Worm (Caenorhabditis elegans) whole organism, L3 larva: ENCODE measurements around the gene nhr-35.

Experiments
- R02D3.7 ChIP-seq: fragments of 150-350 bp; optimal IDR thresholded peaks from 2 replicates; lab custom pipeline; 2014; ENCODE audit warnings: missing biosample characterization, missing genetic modification characterization
- ZK546.5 ChIP-seq: sonication (generic microtip); optimal IDR thresholded peaks from 2 replicates; lab custom pipeline; 2017; ENCODE audit warnings: missing biosample characterization, missing genetic modification characterization
- ceh-82 ChIP-seq: fragments of 150-350 bp; optimal IDR thresholded peaks from 2 replicates; lab custom pipeline; 2014; ENCODE audit warnings: missing biosample characterization, missing genetic modification characterization
- daf-12 ChIP-seq: fragments of 150-350 bp; optimal IDR thresholded peaks from 2 replicates; lab custom pipeline; 2014; ENCODE audit warnings: missing biosample characterization, missing genetic modification reagents, missing genetic modification characterization
- egl-27 ChIP-seq: sonication (generic microtip); optimal IDR thresholded peaks from 4 replicates; lab custom pipeline; 2017; ENCODE audit warnings: missing biosample characterization, missing genetic modification reagents, missing genetic modification characterization
- egl-5 ChIP-seq: fragments of 150-350 bp; optimal IDR thresholded peaks from 2 replicates; lab custom pipeline; 2017; ENCODE audit warnings: missing biosample characterization, missing genetic modification reagents, missing genetic modification characterization, inconsistent platforms
- elt-1 ChIP-seq: fragments of 150-350 bp; optimal IDR thresholded peaks from 2 replicates; lab custom pipeline; 2014; ENCODE audit warnings: missing biosample characterization, missing genetic modification characterization
- elt-3 ChIP-seq, 3 experiments: fragments of 150-350 bp in 1 of 3; sonication (generic microtip) in 2 of 3; optimal IDR thresholded peaks; 2 replicates in 2 of 3; 4 replicates in 1 of 3; lab custom pipeline; 2014 to 2017; ENCODE audit warnings: missing biosample characterization in 3 of 3, missing genetic modification characterization in 3 of 3
- fkh-10 ChIP-seq: sonication (generic microtip); optimal IDR thresholded peaks from 2 replicates; lab custom pipeline; 2017; ENCODE audit warnings: missing biosample characterization, missing genetic modification reagents, missing genetic modification characterization
- fkh-2 ChIP-seq: fragments of 150-350 bp; optimal IDR thresholded peaks from 2 replicates; lab custom pipeline; 2014; ENCODE audit warnings: missing biosample characterization, missing genetic modification reagents, missing genetic modification characterization
- hmg-11 ChIP-seq: sonication (generic microtip); optimal IDR thresholded peaks from 2 replicates; lab custom pipeline; 2016; ENCODE audit warnings: missing genetic modification characterization, missing compliant biosample characterization
- jun-1 ChIP-seq: fragments of 150-350 bp; optimal IDR thresholded peaks from 2 replicates; lab custom pipeline; 2014; ENCODE audit warnings: missing biosample characterization, missing genetic modification reagents, missing genetic modification characterization
- lin-15B ChIP-seq: fragments of 150-350 bp; optimal IDR thresholded peaks from 2 replicates; lab custom pipeline; 2014; ENCODE audit warnings: missing biosample characterization, missing genetic modification characterization
- lin-39 ChIP-seq: fragments of 150-350 bp; optimal IDR thresholded peaks from 2 replicates; lab custom pipeline; 2018; ENCODE audit warnings: missing biosample characterization, missing genetic modification reagents, missing genetic modification characterization
- lsy-12 ChIP-seq: sonication (generic microtip); optimal IDR thresholded peaks from 2 replicates; lab custom pipeline; 2016; ENCODE audit warnings: mild to moderate bottlenecking, missing genetic modification characterization, missing compliant biosample characterization
- nhr-23 ChIP-seq: fragments of 150-350 bp; optimal IDR thresholded peaks from 2 replicates; lab custom pipeline; 2014; ENCODE audit warnings: missing biosample characterization, missing genetic modification reagents, missing genetic modification characterization
- nhr-25 ChIP-seq: sonication (generic microtip); optimal IDR thresholded peaks from 2 replicates; lab custom pipeline; 2017; ENCODE audit warnings: missing biosample characterization, missing genetic modification characterization
- nhr-43 ChIP-seq: sonication (generic microtip); optimal IDR thresholded peaks from 2 replicates; lab custom pipeline; 2016; ENCODE audit warnings: mild to moderate bottlenecking, missing genetic modification characterization, missing compliant biosample characterization; ENCODE audit not compliant: poor library complexity, severe bottlenecking
- nhr-67 ChIP-seq: fragments of 150-350 bp; optimal IDR thresholded peaks from 2 replicates; lab custom pipeline; 2014; ENCODE audit warnings: missing biosample characterization, missing genetic modification characterization
- nhr-77 ChIP-seq: fragments of 150-350 bp; optimal IDR thresholded peaks from 2 replicates; lab custom pipeline; 2014; ENCODE audit warnings: missing biosample characterization, missing genetic modification characterization
- pqm-1 ChIP-seq: fragments of 150-350 bp; optimal IDR thresholded peaks from 2 replicates; lab custom pipeline; 2017; ENCODE audit warnings: missing biosample characterization, missing genetic modification characterization, inconsistent platforms
- sea-2 ChIP-seq: fragments of 150-350 bp; sonication (generic microtip); optimal IDR thresholded peaks from 4 replicates; lab custom pipeline; 2014; ENCODE audit warnings: missing biosample characterization, missing genetic modification reagents, missing genetic modification characterization
- snpc-4 ChIP-seq: fragments of 150-350 bp; optimal IDR thresholded peaks from 2 replicates; lab custom pipeline; 2014; ENCODE audit warnings: missing biosample characterization, missing genetic modification characterization
- tbx-2 ChIP-seq: sonication (generic microtip); optimal IDR thresholded peaks from 2 replicates; lab custom pipeline; 2016; ENCODE audit warnings: mild to moderate bottlenecking, missing genetic modification characterization, missing compliant biosample characterization
- unc-39 ChIP-seq: sonication (generic microtip); optimal IDR thresholded peaks from 4 replicates; lab custom pipeline; 2017; ENCODE audit warnings: missing biosample characterization, missing genetic modification characterization
- zag-1 ChIP-seq: fragments of 150-350 bp; optimal IDR thresholded peaks from 2 replicates; lab custom pipeline; 2014; ENCODE audit warnings: missing biosample characterization, missing genetic modification characterization
- ztf-11 ChIP-seq: fragments of 150-350 bp; optimal IDR thresholded peaks from 2 replicates; lab custom pipeline; 2014; ENCODE audit warnings: missing biosample characterization, missing genetic modification characterization
- ztf-4 ChIP-seq: fragments of 150-350 bp; optimal IDR thresholded peaks from 2 replicates; lab custom pipeline; 2014; ENCODE audit warnings: missing biosample characterization, missing genetic modification characterization

The nhr-35 gene

DNA sequence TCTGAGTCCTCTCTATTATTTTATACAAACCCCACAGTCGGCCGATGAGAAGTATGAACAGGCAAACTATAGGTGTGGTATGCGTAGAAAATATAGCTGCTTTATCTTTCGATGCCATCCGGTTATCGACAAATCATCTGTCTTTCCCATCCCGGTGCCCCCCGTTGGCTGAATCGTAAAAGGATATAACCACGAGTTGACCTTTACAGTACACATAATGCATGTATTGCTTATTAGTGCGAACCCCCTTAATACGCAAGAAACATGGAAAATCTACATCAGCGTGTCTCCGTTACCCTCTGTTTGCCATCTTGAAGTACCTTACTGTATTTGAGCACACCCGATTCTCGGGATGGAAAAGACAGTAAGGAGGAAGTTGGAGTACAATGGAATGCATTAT is 16.4 kb downstream of the nhr-35 start:
- TF ChIP-seq egl-27 (tag; lab: Kevin White, UChicago) = no peak
- TF ChIP-seq R02D3.7 (tag; lab: Kevin White, UChicago) = no peak
- no peak for TF ChIP-seq daf-12
- TF ChIP-seq zag-1 (tag; lab: Kevin White, UChicago) = no peak
- no peak for TF ChIP-seq lin-39
- no peak for TF ChIP-seq lsy-12 (tag; lab: Kevin White, UChicago)
- TF ChIP-seq fkh-2 (tag; lab: Kevin White, UChicago) = no peak
- no peak for TF ChIP-seq fkh-10
- TF ChIP-seq sea-2 (GFP tag; lab: Kevin White, UChicago) = no peak
- TF ChIP-seq tbx-2 (tag; lab: Kevin White, UChicago) = no peak
- TF ChIP-seq nhr-23 = no peak
- TF ChIP-seq egl-5 (tag; lab: Kevin White, UChicago) = no peak

DNA sequence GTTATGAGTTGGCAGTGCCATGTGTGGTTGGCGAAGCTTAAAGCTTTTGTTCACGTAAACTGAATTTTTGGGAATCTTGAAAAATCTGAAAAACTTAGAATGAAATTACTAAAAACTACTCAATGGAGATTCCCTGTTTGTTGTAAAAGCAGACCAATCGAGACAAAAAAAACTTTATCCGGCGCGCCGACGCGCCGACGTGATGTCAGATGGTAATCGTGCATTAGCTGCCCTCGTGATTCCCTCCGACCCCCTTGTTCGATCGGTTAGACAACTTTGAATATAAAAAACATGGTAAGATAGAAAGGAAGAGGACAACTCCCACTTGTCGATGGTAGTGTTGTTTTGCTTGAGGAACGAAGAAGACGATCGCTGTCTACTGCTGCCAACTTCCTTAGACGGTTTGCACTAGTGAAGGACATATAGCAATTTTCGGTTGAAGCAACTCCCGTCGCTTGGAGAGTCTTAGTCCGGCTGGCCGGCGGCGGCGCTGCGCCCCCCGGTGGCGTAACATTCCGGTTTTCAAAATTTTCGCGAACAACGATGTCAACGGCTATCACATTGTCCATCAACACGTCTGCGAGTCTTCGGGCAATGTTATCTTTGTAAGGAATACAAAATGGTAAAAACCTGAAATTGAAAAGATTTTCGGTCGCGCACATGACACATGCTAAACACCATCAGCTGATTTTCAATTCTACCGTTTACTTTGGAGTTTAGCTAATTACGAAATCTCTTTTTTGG is 17.5 kb downstream of the nhr-35 start, which contains the start of gene C07A12.18:
C07A12.18 (minus strand) TSS at position 51 of the 744 bp plus-strand sequence.
- no peak for TF ChIP-seq jun-1 (tag; lab: Kevin White, UChicago)
- TF ChIP-seq elt-1 (tag; lab: Kevin White, UChicago) = peak; percentile 14

DNA sequence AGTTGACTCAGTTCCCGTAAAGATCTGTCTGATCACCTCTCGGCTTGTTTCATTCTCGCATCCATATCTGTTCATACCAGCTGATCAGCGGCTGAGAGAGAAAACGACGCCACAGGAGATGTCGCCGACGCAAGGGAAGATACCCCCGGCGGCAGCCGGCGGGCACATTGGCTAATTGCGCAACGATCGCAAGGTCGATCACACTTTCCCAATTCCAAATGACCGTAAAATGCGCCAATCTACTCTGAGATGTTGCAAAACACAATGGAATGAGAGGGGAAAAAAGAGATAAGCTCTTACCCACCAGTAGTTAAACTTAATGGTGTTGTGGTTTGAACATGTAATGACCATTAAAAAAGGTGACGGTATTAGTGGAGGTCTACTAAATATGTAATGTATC is 18.5 kb downstream of the nhr-35 start:
- TF ChIP-seq lsy-12 (tag; lab: Kevin White, UChicago) (no peak), nhr-25 (tag; lab: Kevin White, UChicago) (peak; percentile 59), fkh-10 (no peak), elt-3 (tag; optimal IDR thresholded peaks at IDR 0.05; lab: Kevin White, UChicago) (no peak), egl-27 (tag; lab: Kevin White, UChicago) (no peak), nhr-67 (tag; lab: Kevin White, UChicago) (no peak), hmg-11 (tag; lab: Kevin White, UChicago) (no peak), ZK546.5 (tag; lab: Kevin White, UChicago) (no peak), lin-15B (tag; lab: Kevin White, UChicago) (no peak), snpc-4 (tag; lab: Kevin White, UChicago) (no peak), elt-1 (tag; lab: Kevin White, UChicago) (no peak), nhr-23 (peak; percentile 70)

DNA sequence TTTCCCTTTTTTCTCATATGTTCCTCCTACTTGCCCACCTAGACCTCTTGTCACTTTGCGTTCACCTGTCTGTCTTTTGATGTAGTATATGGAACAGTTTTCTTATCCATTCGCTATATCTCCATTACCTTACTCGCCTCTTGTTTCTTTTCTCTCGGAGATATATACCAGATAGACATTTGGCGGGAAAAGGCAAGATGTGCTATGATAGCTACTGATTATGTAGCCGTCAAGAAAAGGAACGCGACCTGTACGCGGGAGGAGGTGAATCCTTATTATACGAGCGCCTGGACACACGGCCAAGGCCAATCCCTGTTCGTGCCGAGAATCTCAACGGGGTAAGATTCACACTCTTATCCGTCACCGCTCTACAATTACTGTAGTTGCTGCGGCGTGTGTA is 20.5 kb downstream of the nhr-35 start:
- TF ChIP-seq pqm-1 (tag; lab: Kevin White, UChicago) = no peak
- no peak for TF ChIP-seq nhr-43
- TF ChIP-seq elt-1 (tag; lab: Kevin White, UChicago) = peak; percentile 13

DNA sequence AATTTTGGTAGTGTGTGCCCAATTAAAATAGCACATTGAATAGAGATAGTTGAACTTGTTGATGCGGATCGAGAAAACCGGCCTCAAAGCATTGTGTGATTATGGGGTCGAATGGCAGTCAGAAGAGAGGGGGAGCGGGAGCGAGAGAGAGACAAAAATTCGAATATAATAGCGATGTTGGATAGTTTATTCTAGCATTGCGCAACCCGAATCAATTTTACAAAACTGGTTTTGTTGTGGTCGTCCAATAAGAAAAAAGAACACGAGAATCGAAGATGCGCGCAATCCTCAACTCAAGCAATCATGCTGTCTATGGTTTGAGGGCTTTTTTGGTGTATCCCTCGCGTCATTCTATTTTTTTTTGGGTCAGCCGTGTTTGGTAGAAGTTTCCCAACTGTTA is 21.0 kb downstream of the nhr-35 start:
- TF ChIP-seq tbx-2 (tag; lab: Kevin White, UChicago) = no peak

DNA sequence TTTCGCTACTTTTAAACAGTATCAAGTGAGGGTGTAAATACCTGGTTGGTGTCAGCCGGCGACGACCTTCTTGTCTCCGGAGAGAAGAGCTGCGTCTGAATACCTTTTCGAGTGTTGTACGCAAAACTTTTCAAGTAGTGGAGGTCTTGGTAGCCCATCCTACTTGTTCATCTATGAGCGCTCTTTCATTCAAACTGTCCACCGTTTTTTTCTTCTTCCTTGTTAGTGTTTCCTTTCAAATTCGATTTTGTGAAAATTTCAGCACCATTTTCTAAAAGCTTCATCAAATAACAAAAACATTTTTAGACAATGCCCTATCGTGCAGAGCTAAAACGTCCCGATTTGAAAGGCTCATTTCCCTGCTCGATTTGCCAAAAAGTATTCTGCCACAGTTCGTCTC is 21.9 kb downstream of the nhr-35 start, which contains the start of gene ham-2:
ham-2 (plus strand) TSS at position 301 of the 400 bp plus-strand sequence.
- TF ChIP-seq elt-3 (tag; optimal IDR thresholded peaks at IDR 0.05; lab: Kevin White, UChicago) = no peak
- TF ChIP-seq ztf-11 (tag; lab: Kevin White, UChicago) = no peak
- no peak for TF ChIP-seq lsy-12 (tag; lab: Kevin White, UChicago)
- no peak for TF ChIP-seq ztf-4 (tag; lab: Kevin White, UChicago)

DNA sequence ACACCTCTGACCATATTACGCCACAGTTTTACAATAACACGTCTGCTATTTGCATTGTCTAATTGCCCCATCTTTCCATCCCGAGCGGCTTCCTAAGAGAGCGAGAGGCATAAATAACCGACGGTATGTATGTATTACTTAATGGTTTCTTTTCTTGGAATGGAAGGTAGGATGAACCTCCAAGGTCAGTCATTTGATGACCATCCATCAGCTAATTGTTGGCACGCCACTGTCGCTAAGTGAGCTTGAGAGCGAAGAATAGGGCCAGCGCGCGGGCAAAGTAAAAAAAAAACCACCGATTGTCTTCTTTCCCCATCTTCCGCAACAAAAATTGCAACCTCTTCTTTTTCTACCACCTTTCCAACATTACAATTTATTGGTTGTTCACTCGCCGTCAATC is 23.5 kb downstream of the nhr-35 start:
- TF ChIP-seq fkh-2 (tag; lab: Kevin White, UChicago) (no peak), unc-39 (tag; lab: Kevin White, UChicago) (no peak), nhr-77 (tag; lab: Kevin White, UChicago) (no peak), ceh-82 (tag; lab: Kevin White, UChicago) (no peak)
